Fruit fly (Drosophila melanogaster) whole organism, wandering third instar larva: Measurements from ENCODE around the gene CG16710.

ENCODE experiments used
- Abd-B ChIP-seq: fragments of >200 bp; optimal IDR thresholded peaks from 2 replicates; lab custom pipeline; 2017; ENCODE audit warnings: missing biosample characterization, missing genetic modification characterization
- CG32264 ChIP-seq: fragments of 200-800 bp; sonication (Bioruptor generic); optimal IDR thresholded peaks from 2 replicates; lab custom pipeline; 2016; ENCODE audit warnings: missing biosample characterization, missing genetic modification characterization
- CG9705 ChIP-seq: fragments of 200-800 bp; sonication (Bioruptor generic); optimal IDR thresholded peaks from 2 replicates; lab custom pipeline; 2018; ENCODE audit warnings: missing biosample characterization, mild to moderate bottlenecking, missing genetic modification characterization
- CrebA ChIP-seq: fragments of 200-800 bp; sonication (Bioruptor generic); optimal IDR thresholded peaks from 2 replicates; lab custom pipeline; 2016; ENCODE audit warnings: missing biosample characterization, mild to moderate bottlenecking, missing genetic modification characterization, borderline replicate concordance
- Dfd ChIP-seq: fragments of >200 bp; optimal IDR thresholded peaks from 2 replicates; lab custom pipeline; 2017; ENCODE audit warnings: missing biosample characterization, missing genetic modification characterization
- Dif ChIP-seq: fragments of 200-275, 200-300 bp; sonication (Bioruptor generic); optimal IDR thresholded peaks from 2 replicates; lab custom pipeline; 2018; ENCODE audit warnings: missing biosample characterization, missing genetic modification characterization; ENCODE audit not compliant: partially characterized antibody
- GATAd ChIP-seq: sonication (Bioruptor generic); optimal IDR thresholded peaks from 2 replicates; lab custom pipeline; 2016; ENCODE audit warnings: missing biosample characterization, missing genetic modification characterization
- HLH106 ChIP-seq: fragments of 200-800 bp; optimal IDR thresholded peaks from 3 replicates; lab custom pipeline; 2019; ENCODE audit warnings: missing biosample characterization, mild to moderate bottlenecking, missing genetic modification characterization, moderate library complexity
- Hnf4 ChIP-seq: fragments of 200-800 bp; sonication (Bioruptor generic); optimal IDR thresholded peaks from 2 replicates; lab custom pipeline; 2016; ENCODE audit warnings: missing biosample characterization, mild to moderate bottlenecking, missing genetic modification characterization
- Hr78 ChIP-seq: fragments of >200 bp; optimal IDR thresholded peaks from 2 replicates; lab custom pipeline; 2017; ENCODE audit warnings: missing biosample characterization, missing genetic modification characterization
- Hr83 ChIP-seq: fragments of 200-300 bp; sonication (Bioruptor generic); optimal IDR thresholded peaks from 2 replicates; lab custom pipeline; 2016; ENCODE audit warnings: missing biosample characterization, mild to moderate bottlenecking, missing genetic modification characterization, moderate library complexity; ENCODE audit not compliant: poor library complexity, severe bottlenecking
- Mio ChIP-seq: sonication (Bioruptor generic); optimal IDR thresholded peaks from 2 replicates; lab custom pipeline; 2016; ENCODE audit warnings: missing biosample characterization, missing genetic modification characterization
- N ChIP-seq: fragments of >200 bp; optimal IDR thresholded peaks from 2 replicates; lab custom pipeline; 2018; ENCODE audit warnings: missing biosample characterization, missing external identifiers, missing genetic modification characterization
- OdsH ChIP-seq: fragments of 200-800 bp; sonication (Bioruptor generic); optimal IDR thresholded peaks from 2 replicates; lab custom pipeline; 2016; ENCODE audit warnings: missing biosample characterization, mild to moderate bottlenecking, missing genetic modification characterization
- Rel ChIP-seq, 2 experiments: fragments of 200-800 bp; sonication (Bioruptor generic) in 1 of 2; optimal IDR thresholded peaks; 2 replicates in 1 of 2; 3 replicates in 1 of 2; lab custom pipeline; 2016 to 2019; ENCODE audit warnings: mild to moderate bottlenecking in 2 of 2, missing biosample characterization in 2 of 2, missing genetic modification characterization in 2 of 2, moderate library complexity in 1 of 2
- Sp1 ChIP-seq: fragments of 200-800 bp; sonication (Bioruptor generic); optimal IDR thresholded peaks from 3 replicates; lab custom pipeline; 2019; ENCODE audit warnings: missing biosample characterization, mild to moderate bottlenecking, missing genetic modification characterization, moderate library complexity
- Vsx2 ChIP-seq: fragments of 200-300, 225-300 bp; sonication (Bioruptor generic); optimal IDR thresholded peaks from 2 replicates; lab custom pipeline; 2018; ENCODE audit warnings: missing biosample characterization, missing genetic modification characterization; ENCODE audit not compliant: partially characterized antibody
- br ChIP-seq: fragments of 200-800 bp; sonication (Bioruptor generic); optimal IDR thresholded peaks from 2 replicates; lab custom pipeline; 2016; ENCODE audit warnings: missing biosample characterization, missing genetic modification characterization
- brk ChIP-seq: fragments of 200-800 bp; sonication (Bioruptor generic); optimal IDR thresholded peaks from 2 replicates; lab custom pipeline; 2016; ENCODE audit warnings: missing biosample characterization, mild to moderate bottlenecking, missing genetic modification characterization
- dmrt93B ChIP-seq: fragments of 200-800 bp; sonication (Bioruptor generic); optimal IDR thresholded peaks from 2 replicates; lab custom pipeline; 2018; ENCODE audit warnings: missing biosample characterization, mild to moderate bottlenecking, missing genetic modification characterization
- ey ChIP-seq: fragments of 200-800 bp; sonication (Bioruptor generic); optimal IDR thresholded peaks from 2 replicates; lab custom pipeline; 2016; ENCODE audit warnings: missing biosample characterization, missing genetic modification characterization
- foxo ChIP-seq, 2 experiments: fragments of 200-800 bp; sonication (Bioruptor generic); optimal IDR thresholded peaks; 2 replicates in 1 of 2; 3 replicates in 1 of 2; lab custom pipeline; 2016 to 2017; ENCODE audit warnings: missing biosample characterization in 2 of 2, missing genetic modification characterization in 2 of 2
- fru ChIP-seq: fragments of 200-800 bp; sonication (Bioruptor generic); optimal IDR thresholded peaks from 3 replicates; lab custom pipeline; 2016; ENCODE audit warnings: missing biosample characterization, mild to moderate bottlenecking, missing genetic modification characterization
- h ChIP-seq: fragments of 200-800 bp; sonication (Bioruptor generic); optimal IDR thresholded peaks from 3 replicates; lab custom pipeline; 2016; ENCODE audit warnings: missing biosample characterization, mild to moderate bottlenecking, missing genetic modification characterization
- jim ChIP-seq: fragments of 175-275, 200-325 bp; sonication (Bioruptor generic); optimal IDR thresholded peaks from 2 replicates; lab custom pipeline; 2016; ENCODE audit warnings: missing biosample characterization, mild to moderate bottlenecking, missing genetic modification characterization
- lola ChIP-seq: fragments of >200 bp; optimal IDR thresholded peaks from 2 replicates; lab custom pipeline; 2017; ENCODE audit warnings: missing biosample characterization, missing genetic modification characterization
- pan ChIP-seq: fragments of >200 bp; optimal IDR thresholded peaks from 2 replicates; lab custom pipeline; 2017
- psq ChIP-seq: fragments of 200-800 bp; sonication (Bioruptor generic); optimal IDR thresholded peaks from 3 replicates; lab custom pipeline; 2017; ENCODE audit warnings: missing biosample characterization, mild to moderate bottlenecking, missing genetic modification characterization, moderate library complexity
- rgr ChIP-seq: fragments of 200-800 bp; sonication (Bioruptor generic); optimal IDR thresholded peaks from 3 replicates; lab custom pipeline; 2016; ENCODE audit warnings: missing biosample characterization, mild to moderate bottlenecking, missing genetic modification characterization
- sage ChIP-seq: fragments of 200-800 bp; sonication (Bioruptor generic); optimal IDR thresholded peaks from 2 replicates; lab custom pipeline; 2016; ENCODE audit warnings: missing biosample characterization, mild to moderate bottlenecking, missing genetic modification characterization
- tai ChIP-seq: sonication (Bioruptor generic); optimal IDR thresholded peaks from 2 replicates; lab custom pipeline; 2016; ENCODE audit warnings: missing biosample characterization, missing genetic modification characterization
- usp ChIP-seq: fragments of >200 bp; optimal IDR thresholded peaks from 2 replicates; lab custom pipeline; 2017; ENCODE audit warnings: missing biosample characterization, missing genetic modification characterization
- woc ChIP-seq: sonication (Bioruptor generic); optimal IDR thresholded peaks from 2 replicates; lab custom pipeline; 2016; ENCODE audit warnings: missing biosample characterization, mild to moderate bottlenecking, missing genetic modification characterization

CG16710 gene

DNA sequence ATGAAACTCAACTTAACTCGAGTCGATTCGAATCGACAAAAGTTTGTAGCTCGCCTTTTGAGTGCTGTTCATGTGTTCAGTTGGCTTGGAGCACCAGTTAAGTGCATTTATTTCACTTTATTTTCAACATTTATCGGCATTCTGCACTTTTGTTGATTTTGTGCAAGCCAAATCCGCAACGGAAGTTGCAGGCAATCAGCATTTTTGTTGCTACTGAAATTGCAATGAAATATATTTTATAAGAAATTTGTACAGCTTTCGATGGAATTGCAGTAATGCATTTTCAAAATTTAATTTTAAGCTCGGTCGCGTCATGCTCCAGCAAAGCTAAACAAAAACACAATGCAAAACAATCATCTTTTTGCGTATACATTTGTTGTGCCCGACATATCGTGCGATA, 23.4 kb upstream of the CG16710 start:
- TF ChIP-seq sage (GFP tag; lab: Kevin White, UChicago) (no peak), tai (GFP tag; lab: Kevin White, UChicago) (no peak), GATAd (no peak), Vsx2 (no peak), brk (GFP tag; lab: Kevin White, UChicago) (no peak), psq (GFP tag; lab: Kevin White, UChicago) (no peak), Dif (GFP tag; lab: Kevin White, UChicago) (no peak), Mio (no peak), N (GFP tag; lab: Kevin White, UChicago) (no peak), br (GFP tag; lab: Kevin White, UChicago) (no peak), Hr83 (GFP tag; lab: Kevin White, UChicago) (no peak), jim (GFP tag; lab: Kevin White, UChicago) (no peak), Sp1 (GFP tag; lab: Kevin White, UChicago) (no peak)

DNA sequence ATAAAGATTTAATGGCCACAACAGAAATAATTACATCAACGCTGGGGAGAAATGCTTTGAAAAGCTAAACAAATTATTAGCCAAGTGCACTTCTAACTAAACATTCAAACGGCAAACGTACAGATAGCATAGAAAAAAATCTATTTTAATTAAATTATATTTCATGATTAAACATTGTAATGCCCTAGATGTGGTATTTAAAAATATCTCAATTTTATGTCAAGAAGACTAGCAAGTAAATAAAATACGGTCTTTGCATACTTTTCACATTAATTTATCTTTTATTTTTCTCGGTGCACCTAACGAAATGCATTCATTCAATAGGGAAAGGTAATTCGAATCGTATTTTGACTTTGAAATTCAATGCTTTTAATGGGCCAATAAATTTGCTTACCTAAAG, 22.7 kb upstream of the CG16710 start:
- TF ChIP-seq fru, result no peak
- TF ChIP-seq pan (lab: Kevin White, UChicago), result no peak
- no peak for TF ChIP-seq sage (GFP tag; lab: Kevin White, UChicago)
- no peak for TF ChIP-seq CG32264

DNA sequence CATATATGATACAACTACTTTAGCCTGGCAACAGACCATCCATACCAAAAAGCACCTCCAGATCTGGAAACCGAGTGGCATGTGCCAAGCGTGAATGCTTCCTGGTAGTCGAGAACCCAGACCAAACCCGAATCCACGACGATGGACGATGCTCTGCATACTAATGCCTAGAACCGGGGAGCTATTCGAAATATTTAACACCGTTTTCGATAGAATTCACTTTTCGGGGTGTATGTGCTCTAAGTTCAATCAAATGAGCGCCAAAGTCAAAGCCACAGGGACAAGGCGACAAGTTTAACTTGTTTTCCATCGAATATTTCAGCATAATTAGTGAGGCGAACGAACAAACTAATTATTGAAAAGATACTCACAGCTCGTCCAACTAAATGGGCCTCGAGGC, 19.5 kb upstream of the CG16710 start:
- TF ChIP-seq OdsH (no peak), tai (GFP tag; lab: Kevin White, UChicago) (no peak), woc (GFP tag; lab: Kevin White, UChicago) (no peak), CG32264 (no peak), h (GFP tag; lab: Kevin White, UChicago) (no peak), ey (GFP tag; lab: Kevin White, UChicago) (no peak), usp (GFP tag; lab: Kevin White, UChicago) (no peak), Rel (GFP tag; optimal IDR thresholded peaks at IDR 0.05; lab: Kevin White, UChicago) (no peak), Rel (tag; optimal IDR thresholded peaks at IDR 0.05; lab: Kevin White, UChicago) (no peak), Hnf4 (GFP tag; lab: Kevin White, UChicago) (no peak)

dm6 chr3R:23664437-23664836, 17.9 kb upstream of the CG16710 start:
- no peak for TF ChIP-seq N (GFP tag; lab: Kevin White, UChicago)
- TF ChIP-seq Abd-B (GFP tag; lab: Kevin White, UChicago), result no peak
- TF ChIP-seq Hr83 (GFP tag; lab: Kevin White, UChicago), result no peak
- TF ChIP-seq dmrt93B (GFP tag; lab: Kevin White, UChicago), result no peak
- no peak for TF ChIP-seq woc (GFP tag; lab: Kevin White, UChicago)
- TF ChIP-seq Dfd (GFP tag; lab: Kevin White, UChicago), result no peak
- TF ChIP-seq CG32264, result no peak
- no peak for TF ChIP-seq CG9705 (GFP tag; lab: Kevin White, UChicago)
- TF ChIP-seq lola, result no peak
- no peak for TF ChIP-seq tai (GFP tag; lab: Kevin White, UChicago)
- TF ChIP-seq Hr78 (GFP tag; lab: Kevin White, UChicago), result no peak
- TF ChIP-seq HLH106, result no peak
- no peak for TF ChIP-seq CrebA (GFP tag; lab: Kevin White, UChicago)
- no peak for TF ChIP-seq psq (GFP tag; lab: Kevin White, UChicago)

DNA sequence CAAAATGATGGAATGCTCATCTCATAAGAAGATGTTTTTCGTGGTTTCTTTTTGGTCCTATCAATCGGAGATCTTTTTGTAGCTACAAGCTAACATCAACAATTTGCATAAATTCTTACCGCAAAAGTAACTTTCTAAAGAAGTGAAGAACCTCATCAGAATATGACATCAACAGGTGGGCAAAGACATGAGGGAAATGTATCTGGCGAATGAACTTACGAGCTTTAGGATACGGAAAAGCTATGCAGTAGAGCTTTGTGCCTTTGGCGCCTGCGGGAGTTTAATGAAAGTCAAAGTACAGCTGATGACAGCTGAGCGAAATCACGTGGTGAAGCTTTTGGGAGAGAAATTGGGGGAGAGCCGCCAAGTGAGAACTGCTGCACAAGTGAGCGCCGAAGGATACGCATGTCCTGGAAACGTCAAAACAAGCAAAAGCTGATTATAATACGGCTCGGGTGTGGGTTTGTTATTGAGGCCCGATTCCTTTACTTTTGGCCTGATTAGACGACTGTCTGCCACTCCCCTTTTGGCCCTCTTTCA, 15.6 kb upstream of the CG16710 start:
- TF ChIP-seq sage (GFP tag; lab: Kevin White, UChicago) (no peak), Hr83 (GFP tag; lab: Kevin White, UChicago) (no peak), Dfd (GFP tag; lab: Kevin White, UChicago) (no peak), br (GFP tag; lab: Kevin White, UChicago) (no peak), rgr (GFP tag; lab: Kevin White, UChicago) (no peak), Vsx2 (no peak), dmrt93B (GFP tag; lab: Kevin White, UChicago) (no peak), lola (no peak), foxo (GFP tag; optimal IDR thresholded peaks at IDR 0.05; lab: Kevin White, UChicago) (no peak)
